Fruit fly (Drosophila melanogaster) whole organism, embryonic: ENCODE measurements around the gene Pex10.

Experiments used
- CG1024 ChIP-seq: fragments of 200-800 bp; sonication (Bioruptor generic); IDR thresholded peaks from 2 replicates; pipeline ENCODE4 v1.3.6; 2022; ENCODE audit warnings: missing biosample characterization, missing genetic modification characterization
- CG12391 ChIP-seq: fragments of 200-800 bp; sonication (Bioruptor generic); optimal IDR thresholded peaks from 3 replicates; lab custom pipeline; 2018; ENCODE audit warnings: missing biosample characterization, mild to moderate bottlenecking, missing genetic modification characterization, moderate library complexity
- CG12769 ChIP-seq: fragments of 200-800 bp; sonication (Bioruptor generic); optimal IDR thresholded peaks from 2 replicates; lab custom pipeline; 2019; ENCODE audit warnings: missing biosample characterization, mild to moderate bottlenecking, missing genetic modification characterization, moderate library complexity
- CG14050 ChIP-seq: fragments of 200-800 bp; sonication (Bioruptor generic); IDR thresholded peaks from 3 replicates; pipeline ENCODE4 v1.3.6; 2022; ENCODE audit warnings: missing biosample characterization, missing genetic modification characterization
- CG15073 ChIP-seq: fragments of 200-800 bp; sonication (Bioruptor generic); optimal IDR thresholded peaks from 2 replicates; lab custom pipeline; 2016; ENCODE audit warnings: missing biosample characterization, missing genetic modification characterization
- CG17359 ChIP-seq: fragments of 200-800 bp; sonication (Bioruptor generic); optimal IDR thresholded peaks from 3 replicates; lab custom pipeline; 2018; ENCODE audit warnings: missing biosample characterization, mild to moderate bottlenecking, missing genetic modification characterization, moderate library complexity
- CG17612 ChIP-seq: fragments of 200-800 bp; sonication (Bioruptor generic); IDR thresholded peaks from 2 replicates; pipeline ENCODE4 v1.3.6; 2022; ENCODE audit warnings: missing biosample characterization, missing genetic modification characterization
- CG17802 ChIP-seq: fragments of 200-800 bp; sonication (Bioruptor generic); optimal IDR thresholded peaks from 2 replicates; lab custom pipeline; 2018; ENCODE audit warnings: missing biosample characterization, mild to moderate bottlenecking, missing genetic modification characterization, moderate library complexity
- CG2678 ChIP-seq: fragments of 200-800 bp; sonication (Bioruptor generic); optimal IDR thresholded peaks from 3 replicates; lab custom pipeline; 2019; ENCODE audit warnings: missing biosample characterization, mild to moderate bottlenecking, missing genetic modification characterization, moderate library complexity
- CG30020 ChIP-seq: fragments of 200-800 bp; optimal IDR thresholded peaks from 2 replicates; lab custom pipeline; 2019; ENCODE audit warnings: missing biosample characterization, mild to moderate bottlenecking, missing genetic modification characterization, moderate library complexity
- CG34422 ChIP-seq: fragments of 200-800 bp; sonication (Bioruptor generic); IDR thresholded peaks from 3 replicates; pipeline ENCODE4 v1.3.6; 2022; ENCODE audit warnings: missing biosample characterization, missing genetic modification characterization
- CG3838 ChIP-seq: fragments of 200-800 bp; sonication (Bioruptor generic); optimal IDR thresholded peaks from 3 replicates; lab custom pipeline; 2016; ENCODE audit warnings: missing biosample characterization, missing genetic modification characterization
- CG4730 ChIP-seq: fragments of 200-800 bp; sonication (Bioruptor generic); IDR thresholded peaks from 2 replicates; pipeline ENCODE4 v1.3.6; 2022; ENCODE audit warnings: missing biosample characterization, missing genetic modification characterization
- CG6175 ChIP-seq: fragments of 200-800 bp; sonication (Bioruptor generic); IDR thresholded peaks from 3 replicates; pipeline ENCODE4 v1.3.6; 2022; ENCODE audit warnings: missing biosample characterization, missing genetic modification characterization
- CG6254 ChIP-seq: fragments of 200-800 bp; sonication (Bioruptor generic); optimal IDR thresholded peaks from 3 replicates; lab custom pipeline; 2017; ENCODE audit warnings: mild to moderate bottlenecking, missing biosample characterization, missing genetic modification reagents, missing genetic modification characterization
- CG7357 ChIP-seq: fragments of 200-800 bp; sonication (Bioruptor generic); IDR thresholded peaks from 3 replicates; pipeline ENCODE4 v1.3.6; 2022; ENCODE audit warnings: missing biosample characterization, missing genetic modification characterization
- CG8359 ChIP-seq: fragments of 200-800 bp; sonication (Bioruptor generic); optimal IDR thresholded peaks from 2 replicates; lab custom pipeline; 2017; ENCODE audit warnings: missing biosample characterization, mild to moderate bottlenecking, missing genetic modification characterization, borderline replicate concordance
- CG9932 ChIP-seq: fragments of 200-800 bp; sonication (Bioruptor generic); IDR thresholded peaks from 2 replicates; pipeline ENCODE4 v1.3.6; 2022; ENCODE audit warnings: missing biosample characterization, missing genetic modification characterization
- HHEX ChIP-seq: fragments of 200-800 bp; sonication (Bioruptor generic); optimal IDR thresholded peaks from 3 replicates; lab custom pipeline; 2017; ENCODE audit warnings: missing biosample characterization, mild to moderate bottlenecking, missing genetic modification characterization, missing genetic modification reagents
- Hey ChIP-seq: fragments of 200-800 bp; sonication (Bioruptor generic); optimal IDR thresholded peaks from 3 replicates; lab custom pipeline; 2018; ENCODE audit warnings: missing biosample characterization, mild to moderate bottlenecking, missing genetic modification characterization
- Hmr ChIP-seq: fragments of 200-800 bp; sonication (Bioruptor generic); optimal IDR thresholded peaks from 3 replicates; lab custom pipeline; 2017; ENCODE audit warnings: mild to moderate bottlenecking, missing biosample characterization, missing genetic modification reagents, missing genetic modification characterization
- Lhr ChIP-seq: fragments of 200-800 bp; sonication (Bioruptor generic); optimal IDR thresholded peaks from 3 replicates; lab custom pipeline; 2017; ENCODE audit warnings: mild to moderate bottlenecking, missing biosample characterization, missing genetic modification reagents, missing genetic modification characterization
- Lim3 ChIP-seq: fragments of 200-800 bp; sonication (Bioruptor generic); IDR thresholded peaks from 2 replicates; pipeline ENCODE4 v1.3.6; 2022; ENCODE audit warnings: missing biosample characterization, missing genetic modification characterization
- NfI ChIP-seq: fragments of 200-800 bp; sonication (Bioruptor generic); optimal IDR thresholded peaks from 3 replicates; lab custom pipeline; 2018; ENCODE audit warnings: missing biosample characterization, mild to moderate bottlenecking, missing genetic modification characterization, moderate library complexity
- Oli ChIP-seq: fragments of 200-800 bp; sonication (Bioruptor generic); optimal IDR thresholded peaks from 2 replicates; lab custom pipeline; 2018; ENCODE audit warnings: missing biosample characterization, mild to moderate bottlenecking, missing genetic modification characterization, moderate library complexity
- Opbp ChIP-seq: fragments of 200-800 bp; sonication (Bioruptor generic); IDR thresholded peaks from 3 replicates; pipeline ENCODE4 v1.3.6; 2022; ENCODE audit warnings: missing biosample characterization, missing genetic modification characterization; ENCODE audit not compliant: partially characterized antibody
- Vsx1 ChIP-seq: fragments of 200-800 bp; sonication (Bioruptor generic); optimal IDR thresholded peaks from 2 replicates; lab custom pipeline; 2017; ENCODE audit warnings: missing biosample characterization, mild to moderate bottlenecking, missing genetic modification characterization, missing genetic modification reagents
- ab ChIP-seq: fragments of 200-800 bp; sonication (Bioruptor generic); optimal IDR thresholded peaks from 2 replicates; lab custom pipeline; 2016; ENCODE audit warnings: missing biosample characterization, missing genetic modification characterization
- al ChIP-seq: fragments of 200-800 bp; sonication (Bioruptor generic); IDR thresholded peaks from 2 replicates; pipeline ENCODE4 v1.3.6; 2022; ENCODE audit warnings: missing biosample characterization, missing genetic modification characterization
- ato ChIP-seq: fragments of 200-800 bp; sonication (Bioruptor generic); IDR thresholded peaks from 2 replicates; pipeline ENCODE4 v1.3.6; 2022; ENCODE audit warnings: missing biosample characterization, missing genetic modification characterization; ENCODE audit not compliant: partially characterized antibody
- dati ChIP-seq: fragments of 200-800 bp; sonication (Bioruptor generic); IDR thresholded peaks from 2 replicates; pipeline ENCODE4 v1.3.6; 2022; ENCODE audit warnings: missing biosample characterization, missing genetic modification characterization
- ems ChIP-seq: fragments of 200-800 bp; sonication (Bioruptor generic); optimal IDR thresholded peaks from 3 replicates; lab custom pipeline; 2016; ENCODE audit warnings: missing biosample characterization, missing genetic modification characterization
- gro ChIP-seq: fragments of 200-800 bp; sonication (Bioruptor generic); optimal IDR thresholded peaks from 2 replicates; lab custom pipeline; 2016; ENCODE audit warnings: missing biosample characterization, missing genetic modification characterization
- gt ChIP-seq: fragments of 200-800 bp; sonication (Bioruptor generic); IDR thresholded peaks from 2 replicates; pipeline ENCODE4 v1.3.6; 2022; ENCODE audit warnings: missing biosample characterization, missing genetic modification characterization
- ind ChIP-seq: fragments of 200-800 bp; sonication (Bioruptor generic); optimal IDR thresholded peaks from 3 replicates; lab custom pipeline; 2016; ENCODE audit warnings: missing biosample characterization, missing genetic modification characterization
- jigr1 ChIP-seq: fragments of 200-800 bp; sonication (Bioruptor generic); IDR thresholded peaks from 3 replicates; pipeline ENCODE4 v1.3.6; 2022; ENCODE audit warnings: missing biosample characterization, missing genetic modification characterization
- ken ChIP-seq: fragments of 200-800 bp; sonication (Bioruptor generic); IDR thresholded peaks from 3 replicates; pipeline ENCODE4 v1.3.6; 2022; ENCODE audit warnings: missing biosample characterization, missing genetic modification characterization
- nmo ChIP-seq: fragments of 200-800 bp; sonication (Bioruptor generic); optimal IDR thresholded peaks from 2 replicates; lab custom pipeline; 2018; ENCODE audit warnings: missing biosample characterization, mild to moderate bottlenecking, missing genetic modification characterization, moderate library complexity
- otp ChIP-seq: fragments of 200-800 bp; sonication (Bioruptor generic); IDR thresholded peaks from 3 replicates; pipeline ENCODE4, ENCODE4 v1.3.6; 2022; ENCODE audit warnings: missing biosample characterization, missing genetic modification characterization
- pnt ChIP-seq: fragments of 200-800 bp; sonication (Bioruptor generic); optimal IDR thresholded peaks from 3 replicates; lab custom pipeline; 2016; ENCODE audit warnings: missing biosample characterization, missing genetic modification characterization
- prd ChIP-seq, 3 experiments: fragments of >200 bp in 2 of 3; fragments of 200-800 bp in 1 of 3; sonication (Bioruptor generic) in 1 of 3; optimal IDR thresholded peaks in 2 of 3; IDR thresholded peaks in 1 of 3; 2 replicates in 2 of 3; 3 replicates in 1 of 3; pipeline versions ENCODE4 v1.3.6 to Lab custom; 2017 to 2022; ENCODE audit warnings: missing biosample characterization in 1 of 3, missing genetic modification characterization in 1 of 3
- pros ChIP-seq: fragments of 200-800 bp; sonication (Bioruptor generic); optimal IDR thresholded peaks from 3 replicates; lab custom pipeline; 2019; ENCODE audit warnings: missing biosample characterization, mild to moderate bottlenecking, missing genetic modification characterization, moderate library complexity
- pum ChIP-seq: fragments of 200-800 bp; sonication (Bioruptor generic); optimal IDR thresholded peaks from 2 replicates; lab custom pipeline; 2016; ENCODE audit warnings: missing biosample characterization, missing genetic modification characterization
- slou ChIP-seq: fragments of 200-800 bp; sonication (Bioruptor generic); optimal IDR thresholded peaks from 3 replicates; lab custom pipeline; 2016; ENCODE audit warnings: missing biosample characterization, missing genetic modification characterization
- sr ChIP-seq: fragments of 200-800 bp; sonication (Bioruptor generic); IDR thresholded peaks from 3 replicates; pipeline ENCODE4 v1.3.6; 2022; ENCODE audit warnings: missing biosample characterization, missing genetic modification characterization
- tll ChIP-seq, 2 experiments: fragments of 200-800 bp in 1 of 2; fragments of >200 bp in 1 of 2; sonication (Bioruptor generic) in 1 of 2; optimal IDR thresholded peaks; 2 replicates each; lab custom pipeline; 2017 to 2019; ENCODE audit warnings: missing biosample characterization in 2 of 2, missing genetic modification characterization in 2 of 2, mild to moderate bottlenecking in 1 of 2, moderate library complexity in 1 of 2
- wek ChIP-seq: fragments of 200-800 bp; sonication (Bioruptor generic); optimal IDR thresholded peaks from 3 replicates; lab custom pipeline; 2018; ENCODE audit warnings: missing biosample characterization, mild to moderate bottlenecking, missing genetic modification characterization, moderate library complexity

The Pex10 gene

DNA sequence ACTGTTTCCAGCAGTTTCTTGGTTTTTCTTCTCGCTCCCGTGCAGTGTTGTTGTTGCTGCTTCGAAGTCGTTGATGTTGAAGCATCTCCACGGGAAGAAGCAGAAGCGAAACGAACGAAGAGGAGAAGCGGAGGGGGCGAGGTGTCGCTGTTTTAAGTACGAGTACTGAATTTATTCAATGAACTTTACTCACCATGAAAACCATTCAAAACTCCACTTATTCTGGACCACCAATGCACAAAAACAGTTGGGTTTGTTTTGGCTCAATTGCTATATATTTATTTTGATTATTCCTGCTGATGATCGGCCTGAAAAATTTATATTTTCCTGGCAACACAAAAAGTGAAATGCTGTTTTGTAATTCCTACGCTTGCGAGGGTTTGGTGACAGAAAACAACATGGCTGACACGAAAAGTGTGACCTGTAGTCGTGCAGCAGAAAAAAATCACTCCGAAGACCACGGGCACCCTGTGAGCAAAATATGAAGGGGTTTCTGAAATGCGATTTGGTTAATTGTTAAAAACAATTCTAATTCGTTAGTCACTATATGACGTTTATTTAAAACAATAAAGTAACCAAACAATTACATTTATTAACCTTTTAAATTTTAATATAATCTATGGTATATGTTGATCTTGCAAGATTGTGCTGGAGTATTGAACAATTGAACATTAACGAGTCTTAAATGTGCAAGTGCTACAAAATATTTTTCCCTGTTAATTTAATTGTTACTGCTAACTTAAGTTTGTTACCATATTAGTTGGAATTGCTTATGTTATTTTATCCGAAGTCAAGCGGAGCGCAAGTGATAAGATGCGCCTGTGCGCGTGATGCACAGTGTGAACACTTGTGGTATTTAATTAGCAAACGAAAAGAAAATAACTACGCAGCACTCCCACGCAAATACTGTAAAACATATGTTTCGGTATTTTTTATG, 10.5 kb downstream of the Pex10 start, which contains the start of gene CG7879 (continued):
- TF ChIP-seq CG34422 (GFP tag; lab: Robert Waterston, UW) = peak; percentile 10; the same call in 1 of the 3 replicates
- TF ChIP-seq CG8359 (GFP tag; lab: Kevin White, UChicago) = no peak
- TF ChIP-seq CG17359 (tag; lab: Kevin White, UChicago) = no peak
- no peak for TF ChIP-seq dati (GFP tag; lab: Robert Waterston, UW)
- no peak for TF ChIP-seq prd (optimal IDR thresholded peaks at IDR 0.05; lab: Kevin White, UChicago)
- TF ChIP-seq prd (GFP tag; IDR thresholded peaks at IDR 0.05; lab: Robert Waterston, UW) = peak; percentile 64; the same call in 1 of the 3 replicates
- TF ChIP-seq CG7357 = peak; percentile 96
- TF ChIP-seq Hmr (GFP tag; lab: Kevin White, UChicago) = peak; percentile 10
- TF ChIP-seq sr (GFP tag; lab: Robert Waterston, UW) = peak; percentile 91
- peak; percentile 31 for TF ChIP-seq pum (GFP tag; lab: Kevin White, UChicago)
- peak; percentile 42 for TF ChIP-seq Oli (tag; lab: Kevin White, UChicago)
- no peak for TF ChIP-seq Opbp
- no peak for TF ChIP-seq gt (GFP tag; lab: Robert Waterston, UW)
- peak; percentile 22 for TF ChIP-seq HHEX
- no peak for TF ChIP-seq Hey (tag; lab: Kevin White, UChicago)
- TF ChIP-seq gro (GFP tag; lab: Kevin White, UChicago) = no peak
- TF ChIP-seq CG6254 (GFP tag; lab: Kevin White, UChicago) = peak; percentile 99
- TF ChIP-seq CG17802 (tag; lab: Kevin White, UChicago) = peak; percentile 74
- peak; percentile 33; the same call in 1 of the 3 replicates for TF ChIP-seq ken (GFP tag; lab: Robert Waterston, UW)
- no peak for TF ChIP-seq CG6175 (GFP tag; lab: Robert Waterston, UW)
- TF ChIP-seq Vsx1 (GFP tag; lab: Kevin White, UChicago) = no peak
- no peak for TF ChIP-seq jigr1
- no peak for TF ChIP-seq CG2678 (tag; lab: Kevin White, UChicago)
- TF ChIP-seq CG30020 = peak; percentile 92
- peak in 1 of 2 experiments; percentile 68 for TF ChIP-seq tll (GFP tag; optimal IDR thresholded peaks at IDR 0.05; lab: Kevin White, UChicago)
- TF ChIP-seq ab (GFP tag; lab: Kevin White, UChicago) = no peak
- peak; percentile 27; the same call in 1 of the 2 replicates for TF ChIP-seq CG9932 (GFP tag; lab: Robert Waterston, UW)
- no peak for TF ChIP-seq ind
- no peak for TF ChIP-seq CG15073 (GFP tag; lab: Kevin White, UChicago)
- 0 out of 2 replicates have a peak, but pooled peaks have one; percentile 28 for TF ChIP-seq al (GFP tag; lab: Robert Waterston, UW)
- no peak for TF ChIP-seq Lim3 (GFP tag; lab: Robert Waterston, UW)
- peak; percentile 27 for TF ChIP-seq Lhr (GFP tag; lab: Kevin White, UChicago)
- peak; percentile 16 for TF ChIP-seq slou (GFP tag; lab: Kevin White, UChicago)
- peak; percentile 82 for TF ChIP-seq wek (GFP tag; lab: Kevin White, UChicago)
- TF ChIP-seq nmo (GFP tag; lab: Kevin White, UChicago) = peak; percentile 75
- 0 out of 2 replicates have a peak, but pooled peaks have one; percentile 8 for TF ChIP-seq CG17612 (GFP tag; lab: Robert Waterston, UW)
- TF ChIP-seq otp (GFP tag; lab: Robert Waterston, UW) = 0 out of 3 replicates have a peak, but pooled peaks have one; percentile 16
- TF ChIP-seq pnt (GFP tag; lab: Kevin White, UChicago) = peak; percentile 14
- no peak for TF ChIP-seq CG3838 (GFP tag; lab: Kevin White, UChicago)
- no peak for TF ChIP-seq NfI (GFP tag; lab: Kevin White, UChicago)
- peak; percentile 20; the same call in 1 of the 2 replicates for TF ChIP-seq CG1024 (GFP tag; lab: Robert Waterston, UW)
- TF ChIP-seq ato = 0 out of 2 replicates have a peak, but pooled peaks have one; percentile 23
- TF ChIP-seq CG12769 (tag; lab: Kevin White, UChicago) = no peak
- no peak for TF ChIP-seq pros (GFP tag; lab: Kevin White, UChicago)
- TF ChIP-seq CG4730 (GFP tag; lab: Robert Waterston, UW) = no peak
- peak; percentile 54 for TF ChIP-seq CG12391 (tag; lab: Kevin White, UChicago)
- TF ChIP-seq CG14050 (GFP tag; lab: Robert Waterston, UW) = no peak
- TF ChIP-seq ems (GFP tag; lab: Kevin White, UChicago) = no peak
